Worm (Caenorhabditis elegans) whole organism, L4 larva: ENCODE results near the gene sprr-1.

Source experiments
- F26F4.8 ChIP-seq: fragments of 200-800 bp; sonication (Bioruptor generic); conservative IDR thresholded peaks from 2 replicates; pipeline ENCODE4 v1.3.6; 2022; ENCODE audit warnings: missing genetic modification characterization, missing compliant biosample characterization
- F44E2.7 ChIP-seq: fragments of 200-800 bp; sonication (Bioruptor generic); IDR thresholded peaks from 2 replicates; pipeline ENCODE4 v2.1.2; 2022; ENCODE audit warnings: missing genetic modification characterization, missing compliant biosample characterization
- F49E8.2 ChIP-seq: sonication (generic microtip); optimal IDR thresholded peaks from 2 replicates; lab custom pipeline; 2016; ENCODE audit warnings: missing compliant biosample characterization, mild to moderate bottlenecking, missing genetic modification characterization, borderline replicate concordance
- Y48G9A.11 ChIP-seq: fragments of 200-800 bp; sonication (Bioruptor generic); IDR thresholded peaks from 2 replicates; pipeline ENCODE4 v1.3.6; 2022; ENCODE audit warnings: missing genetic modification reagents, missing genetic modification characterization, missing compliant biosample characterization
- ZK337.2 ChIP-seq: fragments of 200-800 bp; sonication (Bioruptor generic); IDR thresholded peaks from 2 replicates; pipeline ENCODE4 v1.3.6; 2022; ENCODE audit warnings: missing genetic modification reagents, missing genetic modification characterization, missing compliant biosample characterization
- ZK546.5 ChIP-seq, 2 experiments: sonication (generic microtip); optimal IDR thresholded peaks; 2 replicates each; lab custom pipeline; 2017; ENCODE audit warnings: missing biosample characterization in 2 of 2, missing genetic modification characterization in 2 of 2
- aha-1 ChIP-seq: fragments of 150-350 bp; peaks from one replicate; lab custom pipeline; 2014; ENCODE audit warnings: missing biosample characterization, missing genetic modification characterization
- aly-2 ChIP-seq: sonication (generic microtip); optimal IDR thresholded peaks from 2 replicates; lab custom pipeline; 2018; ENCODE audit warnings: missing biosample characterization, missing genetic modification characterization
- arid-1 ChIP-seq: fragments of 200-800 bp; sonication (Bioruptor generic); conservative IDR thresholded peaks from 2 replicates; pipeline ENCODE4 v1.3.6; 2022; ENCODE audit warnings: missing genetic modification reagents, missing genetic modification characterization, missing compliant biosample characterization
- ceh-28 ChIP-seq: fragments of 150-350 bp; optimal IDR thresholded peaks from 2 replicates; lab custom pipeline; 2014; ENCODE audit warnings: missing biosample characterization, missing genetic modification reagents, missing genetic modification characterization
- ceh-82 ChIP-seq: sonication (generic microtip); optimal IDR thresholded peaks from 2 replicates; lab custom pipeline; 2017; ENCODE audit warnings: missing biosample characterization, missing genetic modification characterization
- ces-1 ChIP-seq: fragments of 150-350 bp; sonication (generic microtip); optimal IDR thresholded peaks from 4 replicates; lab custom pipeline; 2014; ENCODE audit warnings: missing biosample characterization, missing genetic modification reagents, missing genetic modification characterization
- daf-19 ChIP-seq: fragments of 200-800 bp; sonication (Bioruptor generic); conservative IDR thresholded peaks from 2 replicates; pipeline ENCODE4 v1.3.6; 2022; ENCODE audit warnings: missing genetic modification characterization, missing compliant biosample characterization
- dmd-8 ChIP-seq: fragments of 200-800 bp; sonication (Bioruptor generic); IDR thresholded peaks from 2 replicates; pipeline ENCODE4 v1.3.6; 2022; ENCODE audit warnings: missing genetic modification characterization, missing compliant biosample characterization
- dpl-1 ChIP-seq: fragments of 150-350 bp; optimal IDR thresholded peaks from 2 replicates; lab custom pipeline; 2014; ENCODE audit warnings: missing biosample characterization, missing genetic modification reagents, missing genetic modification characterization
- duxl-1 ChIP-seq: sonication (generic microtip); optimal IDR thresholded peaks from 2 replicates; lab custom pipeline; 2016; ENCODE audit warnings: mild to moderate bottlenecking, missing genetic modification characterization, moderate library complexity, missing compliant biosample characterization; ENCODE audit not compliant: poor library complexity
- gei-8 ChIP-seq: fragments of 200-800 bp; sonication (Bioruptor generic); optimal IDR thresholded peaks from 2 replicates; lab custom pipeline; 2018; ENCODE audit warnings: mild to moderate bottlenecking, missing genetic modification characterization, missing compliant biosample characterization
- hif-1 ChIP-seq, 2 experiments: sonication (generic microtip); optimal IDR thresholded peaks; 2 replicates each; lab custom pipeline; 2016 to 2017; ENCODE audit warnings: missing compliant biosample characterization in 2 of 2, missing genetic modification characterization in 2 of 2, missing genetic modification reagents in 2 of 2, missing genotype in 2 of 2, mild to moderate bottlenecking in 1 of 2
- hlh-11 ChIP-seq: fragments of 200-800 bp; sonication (Bioruptor generic); optimal IDR thresholded peaks from 2 replicates; lab custom pipeline; 2018; ENCODE audit warnings: mild to moderate bottlenecking, missing genetic modification characterization, missing compliant biosample characterization
- hlh-30 ChIP-seq: sonication (generic microtip); optimal IDR thresholded peaks from 2 replicates; lab custom pipeline; 2017; ENCODE audit warnings: antibody characterized with exemption, mild to moderate bottlenecking, missing genetic modification characterization, missing compliant biosample characterization; ENCODE audit not compliant: insufficient read depth
- hmg-1.1 ChIP-seq: fragments of 200-800 bp; sonication (Bioruptor generic); IDR thresholded peaks from 2 replicates; pipeline ENCODE4 v1.3.6; 2022; ENCODE audit warnings: missing genetic modification reagents, missing genetic modification characterization, missing compliant biosample characterization
- lin-13 ChIP-seq: fragments of 150-350 bp; optimal IDR thresholded peaks from 2 replicates; lab custom pipeline; 2014; ENCODE audit warnings: missing biosample characterization, missing genetic modification reagents, missing genetic modification characterization
- lin-38 ChIP-seq: fragments of 200-800 bp; sonication (Bioruptor generic); IDR thresholded peaks from 2 replicates; pipeline ENCODE4 v1.3.6; 2022; ENCODE audit warnings: missing genetic modification reagents, missing genetic modification characterization, missing compliant biosample characterization
- lin-39 ChIP-seq: fragments of 150-350 bp; optimal IDR thresholded peaks from 2 replicates; lab custom pipeline; 2014; ENCODE audit warnings: missing biosample characterization, missing genetic modification reagents, missing genetic modification characterization
- lir-3 ChIP-seq: sonication (generic microtip); optimal IDR thresholded peaks from 2 replicates; lab custom pipeline; 2016; ENCODE audit warnings: mild to moderate bottlenecking, missing genetic modification characterization, missing compliant biosample characterization
- madf-9 ChIP-seq: fragments of 200-800 bp; sonication (Bioruptor generic); conservative IDR thresholded peaks from 2 replicates; pipeline ENCODE4 v1.3.6; 2022; ENCODE audit warnings: missing genetic modification reagents, missing genetic modification characterization, missing compliant biosample characterization
- mdt-29 ChIP-seq: fragments of 200-800 bp; sonication (Bioruptor generic); IDR thresholded peaks from 2 replicates; pipeline ENCODE4 v1.3.6; 2022; ENCODE audit warnings: missing genetic modification reagents, missing genetic modification characterization, missing compliant biosample characterization
- mep-1 ChIP-seq: fragments of 150-350 bp; sonication (generic microtip); optimal IDR thresholded peaks from 3 replicates; lab custom pipeline; 2014; ENCODE audit warnings: missing biosample characterization, missing genetic modification characterization
- mxl-3 ChIP-seq: fragments of 200-800 bp; sonication (Bioruptor generic); optimal IDR thresholded peaks from 2 replicates; lab custom pipeline; 2018; ENCODE audit warnings: mild to moderate bottlenecking, missing genetic modification characterization, missing compliant biosample characterization
- nhr-102 ChIP-seq: sonication (generic microtip); optimal IDR thresholded peaks from 2 replicates; lab custom pipeline; 2016; ENCODE audit warnings: mild to moderate bottlenecking, missing genetic modification characterization, moderate library complexity, missing compliant biosample characterization
- nhr-237 ChIP-seq: sonication (generic microtip); optimal IDR thresholded peaks from 2 replicates; lab custom pipeline; 2017; ENCODE audit warnings: missing biosample characterization, missing genetic modification characterization
- nhr-42 ChIP-seq: fragments of 200-800 bp; sonication (Bioruptor generic); IDR thresholded peaks from 2 replicates; pipeline ENCODE4 v1.3.6; 2022; ENCODE audit warnings: missing genetic modification characterization, missing compliant biosample characterization
- nhr-48 ChIP-seq: sonication (generic microtip); optimal IDR thresholded peaks from 2 replicates; lab custom pipeline; 2016; ENCODE audit warnings: mild to moderate bottlenecking, missing genetic modification characterization, missing compliant biosample characterization
- nhr-6 ChIP-seq: fragments of 150-350 bp; optimal IDR thresholded peaks from 2 replicates; lab custom pipeline; 2014; ENCODE audit warnings: missing biosample characterization, missing genetic modification characterization
- nhr-77 ChIP-seq: fragments of 150-350 bp; optimal IDR thresholded peaks from 2 replicates; lab custom pipeline; 2014; ENCODE audit warnings: missing biosample characterization, missing genetic modification characterization
- php-3 ChIP-seq: fragments of 200-800 bp; sonication (Bioruptor generic); IDR thresholded peaks from 2 replicates; pipeline ENCODE4 v1.3.6; 2022; ENCODE audit warnings: missing genetic modification reagents, missing genetic modification characterization, missing compliant biosample characterization
- set-16 ChIP-seq: fragments of 200-800 bp; sonication (Bioruptor generic); IDR thresholded peaks from 2 replicates; pipeline ENCODE4 v1.3.6; 2022; ENCODE audit warnings: missing genetic modification reagents, missing genetic modification characterization, missing compliant biosample characterization
- skn-1 ChIP-seq: fragments of 150-350 bp; optimal IDR thresholded peaks from 2 replicates; lab custom pipeline; 2014; ENCODE audit warnings: missing biosample characterization, missing genetic modification characterization
- snpc-1.2 ChIP-seq: fragments of 200-800 bp; sonication (Bioruptor generic); IDR thresholded peaks from 2 replicates; pipeline ENCODE4 v1.3.6; 2022; ENCODE audit warnings: missing genetic modification reagents, missing genetic modification characterization, missing compliant biosample characterization
- spr-1 ChIP-seq: sonication (generic microtip); optimal IDR thresholded peaks from 2 replicates; lab custom pipeline; 2016; ENCODE audit warnings: mild to moderate bottlenecking, missing genetic modification characterization, missing compliant biosample characterization
- tra-1 ChIP-seq: fragments of 200-800 bp; sonication (Bioruptor generic); IDR thresholded peaks from 2 replicates; pipeline ENCODE4 v1.3.6; 2022; ENCODE audit warnings: missing genetic modification reagents, missing genetic modification characterization, missing compliant biosample characterization
- unc-62 ChIP-seq, 3 experiments: fragments of 150-350 bp in 1 of 3; sonication (generic microtip); optimal IDR thresholded peaks in 2 of 3; peaks in 1 of 3; 1 replicate in 1 of 3; 2 replicates in 2 of 3; lab custom pipeline; 2014 to 2017; ENCODE audit warnings: missing biosample characterization in 3 of 3, missing genetic modification characterization in 3 of 3, missing genetic modification reagents in 3 of 3, missing genotype in 1 of 3
- vab-7 ChIP-seq: fragments of 200-800 bp; sonication (Bioruptor generic); IDR thresholded peaks from 2 replicates; pipeline ENCODE4 v1.3.6; 2022; ENCODE audit warnings: missing genetic modification reagents, missing genetic modification characterization, missing compliant biosample characterization
- zag-1 ChIP-seq: fragments of 150-350 bp; optimal IDR thresholded peaks from 2 replicates; lab custom pipeline; 2014; ENCODE audit warnings: missing biosample characterization, missing genetic modification characterization
- zip-11 ChIP-seq: fragments of 200-800 bp; sonication (Bioruptor generic); IDR thresholded peaks from 2 replicates; pipeline ENCODE4 v1.3.6; 2022; ENCODE audit warnings: missing genetic modification characterization, missing compliant biosample characterization
- ztf-7 ChIP-seq: fragments of 150-350 bp; optimal IDR thresholded peaks from 2 replicates; lab custom pipeline; 2014; ENCODE audit warnings: missing biosample characterization, missing genetic modification characterization

Gene sprr-1

ce11 chrX:15487162-15487561 is 21.1 kb downstream of the sprr-1 start:
- TF ChIP-seq hlh-30 (tag; lab: Kevin White, UChicago): no peak
- TF ChIP-seq duxl-1 (tag; lab: Kevin White, UChicago): no peak
- TF ChIP-seq nhr-237 (tag; lab: Kevin White, UChicago): no peak
- no peak for TF ChIP-seq gei-8 (GFP tag; lab: Kevin White, UChicago)
- no peak for TF ChIP-seq hmg-1.1
- no peak for TF ChIP-seq nhr-48 (tag; lab: Kevin White, UChicago)
- no peak for TF ChIP-seq php-3
- TF ChIP-seq mep-1: no peak
- TF ChIP-seq ztf-7 (tag; lab: Kevin White, UChicago): no peak
- TF ChIP-seq ZK546.5 (tag; optimal IDR thresholded peaks at IDR 0.05; lab: Kevin White, UChicago): no peak
- no peak for TF ChIP-seq dpl-1 (GFP tag; lab: Kevin White, UChicago)
- TF ChIP-seq mdt-29 (GFP tag; lab: Robert Waterston, UW): no peak
- TF ChIP-seq Y48G9A.11 (GFP tag; lab: Robert Waterston, UW): no peak
- peak; percentile 69 for TF ChIP-seq mxl-3 (GFP tag; lab: Kevin White, UChicago)
- TF ChIP-seq hlh-11: peak; percentile 5
- TF ChIP-seq F26F4.8 (GFP tag; lab: Robert Waterston, UW): no peak
- no peak for TF ChIP-seq ces-1 (GFP tag; lab: Kevin White, UChicago)
- TF ChIP-seq set-16 (GFP tag; lab: Robert Waterston, UW): peak; percentile 45; the same call in 1 of the 2 replicates
- TF ChIP-seq lin-13 (GFP tag; lab: Kevin White, UChicago): no peak
- TF ChIP-seq ceh-82: no peak
- TF ChIP-seq nhr-77 (tag; lab: Kevin White, UChicago): no peak
- TF ChIP-seq lin-39: no peak

DNA sequence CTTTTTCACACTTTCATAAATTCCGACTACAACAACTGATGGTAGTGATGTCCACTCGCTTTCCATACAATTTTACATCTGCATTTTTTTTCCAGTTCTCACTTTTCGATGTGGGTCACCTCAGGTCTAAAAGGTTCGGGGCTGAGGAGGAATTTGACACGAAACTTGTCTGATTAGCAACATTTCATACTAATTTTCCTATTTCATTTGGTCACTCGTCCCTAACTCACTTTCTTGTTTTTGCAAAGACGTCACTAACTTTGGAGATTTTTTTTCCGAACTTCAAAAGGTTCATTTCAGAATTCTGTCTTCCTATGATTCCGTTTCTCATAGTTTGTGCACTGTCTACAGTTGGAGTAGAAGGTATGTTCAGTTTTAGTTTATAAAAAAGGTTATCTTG is 21.7 kb downstream of the sprr-1 start, which contains the start of gene H13N06.2:
H13N06.2 (plus strand) TSS at position 301 of the 400 bp plus-strand sequence.
- TF ChIP-seq lin-38 (GFP tag; lab: Robert Waterston, UW): no peak
- no peak for TF ChIP-seq skn-1
- TF ChIP-seq nhr-102 (tag; lab: Kevin White, UChicago): no peak
- TF ChIP-seq mdt-29 (GFP tag; lab: Robert Waterston, UW): no peak
- TF ChIP-seq zip-11 (GFP tag; lab: Robert Waterston, UW): no peak
- TF ChIP-seq madf-9 (GFP tag; lab: Robert Waterston, UW): no peak
- TF ChIP-seq, all 104 proteins: peak for 0

DNA sequence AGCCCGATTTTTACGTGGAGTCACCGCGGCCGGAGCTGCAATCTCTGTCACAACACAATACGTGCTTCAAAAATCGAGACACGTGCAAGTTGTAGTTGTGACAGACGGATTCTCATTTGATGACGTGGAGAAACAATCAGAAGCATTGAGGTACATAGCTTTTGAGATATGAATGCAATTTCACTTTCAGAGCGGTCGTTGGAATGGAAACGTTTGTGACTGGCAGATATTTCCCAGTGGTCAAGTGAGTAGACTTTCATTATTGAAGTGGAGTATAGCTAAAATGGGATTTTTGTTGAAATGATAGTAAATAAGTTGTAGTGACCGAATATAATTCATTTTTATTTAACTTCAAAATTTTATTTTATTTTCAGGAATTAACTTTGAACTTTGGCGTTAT is 25.0 kb downstream of the sprr-1 start:
- TF ChIP-seq unc-62 (GFP tag; optimal IDR thresholded peaks at IDR 0.05 in 1 of 2; lab: Kevin White, UChicago) (peak in 1 of 2 experiments; percentile 93), unc-62 (tag; optimal IDR thresholded peaks at IDR 0.05; lab: Kevin White, UChicago) (no peak), arid-1 (GFP tag; lab: Robert Waterston, UW) (no peak), aha-1 (peak; percentile 21), dmd-8 (GFP tag; lab: Robert Waterston, UW) (no peak), F49E8.2 (no peak)

ce11 chrX:15492759-15493158 is 26.7 kb downstream of the sprr-1 start:
- TF ChIP-seq vab-7 (no peak), hmg-1.1 (peak; percentile 89), ztf-7 (tag; lab: Kevin White, UChicago) (peak; percentile 26), daf-19 (no peak), ceh-28 (tag; lab: Kevin White, UChicago) (peak; percentile 1), unc-62 (GFP tag; optimal IDR thresholded peaks at IDR 0.05 in 1 of 2; lab: Kevin White, UChicago) (no peak), unc-62 (tag; optimal IDR thresholded peaks at IDR 0.05; lab: Kevin White, UChicago) (no peak), duxl-1 (tag; lab: Kevin White, UChicago) (peak; percentile 61), mep-1 (peak; percentile 92), hif-1 (tag; optimal IDR thresholded peaks at IDR 0.05; lab: Kevin White, UChicago) (peak in 1 of 2 experiments; percentile 55), nhr-42 (peak; percentile 81; the same call in 1 of the 2 replicates), ZK546.5 (tag; optimal IDR thresholded peaks at IDR 0.05; lab: Kevin White, UChicago) (no peak), F44E2.7 (no peak), ZK337.2 (GFP tag; lab: Robert Waterston, UW) (no peak), spr-1 (tag; lab: Kevin White, UChicago) (peak; percentile 65), nhr-6 (tag; lab: Kevin White, UChicago) (peak; percentile 50), lir-3 (tag; lab: Kevin White, UChicago) (no peak), zag-1 (no peak), snpc-1.2 (GFP tag; lab: Robert Waterston, UW) (no peak), hlh-30 (tag; lab: Kevin White, UChicago) (peak; percentile 96), aly-2 (tag; lab: Kevin White, UChicago) (no peak), tra-1 (GFP tag; lab: Robert Waterston, UW) (no peak)
